Fruit fly (Drosophila melanogaster): ENCODE measurements around the gene CG3626.

DNA sequence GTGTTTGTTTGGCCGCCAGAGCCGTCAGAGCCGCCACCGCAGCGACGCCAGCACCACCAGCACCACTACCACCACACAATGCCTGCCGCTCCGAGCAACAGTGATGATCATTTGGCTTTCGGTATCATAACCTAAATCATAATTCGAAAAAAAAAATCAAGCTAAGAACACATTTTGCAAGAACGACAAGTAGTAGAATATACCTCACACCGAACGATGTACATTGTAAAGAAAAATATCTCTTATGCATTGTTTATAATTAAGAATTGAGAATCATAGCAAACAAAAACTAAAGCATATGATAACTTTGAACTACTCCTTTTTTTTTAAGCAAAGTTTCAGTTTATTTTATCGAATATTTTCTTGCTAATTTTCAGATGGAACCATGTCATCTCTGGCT, 14.2 kb downstream of the CG3626 start:
- TF ChIP-seq Hr96 (GFP tag; optimal IDR thresholded peaks at IDR 0.05) (no peak), CG1620 (GFP tag; optimal IDR thresholded peaks at IDR 0.05) (no peak), toe (GFP tag; optimal IDR thresholded peaks at IDR 0.05) (no peak), kay (GFP tag; ENCODE audit: borderline replicate concordance) (no peak), pad (GFP tag; optimal IDR thresholded peaks at IDR 0.05) (no peak), tj (GFP tag; optimal IDR thresholded peaks at IDR 0.05) (no peak), CG5204 (GFP tag; optimal IDR thresholded peaks at IDR 0.05) (no peak), bab1 (GFP tag; optimal IDR thresholded peaks at IDR 0.05) (no peak), CG12768 (GFP tag; optimal IDR thresholded peaks at IDR 0.05) (no peak)
